Worm (Caenorhabditis elegans) whole organism, L2 larva: ENCODE data around the gene pfn-2.

Experiments used
- C34F6.9 ChIP-seq: fragments of 150-350 bp; optimal IDR thresholded peaks from 2 replicates; lab custom pipeline; 2014; ENCODE audit warnings: missing biosample characterization, missing genetic modification characterization
- Y55F3AM.14 ChIP-seq: fragments of 200-800 bp; sonication (Bioruptor generic); optimal IDR thresholded peaks from 2 replicates; lab custom pipeline; 2018; ENCODE audit warnings: mild to moderate bottlenecking, missing genetic modification characterization, missing compliant biosample characterization
- ZK546.5 ChIP-seq: sonication (generic microtip); optimal IDR thresholded peaks from 2 replicates; lab custom pipeline; 2017; ENCODE audit warnings: missing biosample characterization, missing genetic modification characterization
- alr-1 ChIP-seq: fragments of 150-350 bp; optimal IDR thresholded peaks from 2 replicates; lab custom pipeline; 2014; ENCODE audit warnings: missing biosample characterization, missing genetic modification characterization
- aly-2 ChIP-seq: fragments of 150-350 bp; optimal IDR thresholded peaks from 2 replicates; lab custom pipeline; 2014; ENCODE audit warnings: missing biosample characterization, missing genetic modification characterization
- blmp-1 ChIP-seq: sonication (generic microtip); optimal IDR thresholded peaks from 2 replicates; lab custom pipeline; 2017; ENCODE audit warnings: missing genetic modification characterization, mild to moderate bottlenecking, missing compliant biosample characterization, antibody characterized with exemption, moderate library complexity; ENCODE audit not compliant: insufficient read depth
- ceh-16 ChIP-seq: fragments of 150-350 bp; optimal IDR thresholded peaks from 2 replicates; lab custom pipeline; 2014; ENCODE audit warnings: missing biosample characterization, missing genetic modification characterization
- crh-2 ChIP-seq: sonication (generic microtip); optimal IDR thresholded peaks from 2 replicates; lab custom pipeline; 2017; ENCODE audit warnings: missing biosample characterization, missing genetic modification characterization
- dmd-4 ChIP-seq: sonication (generic microtip); optimal IDR thresholded peaks from 2 replicates; lab custom pipeline; 2017; ENCODE audit warnings: missing biosample characterization, missing genetic modification characterization
- egl-27 ChIP-seq: sonication (generic microtip); optimal IDR thresholded peaks from 3 replicates; lab custom pipeline; 2017; ENCODE audit warnings: missing biosample characterization, missing genetic modification reagents, missing genetic modification characterization
- elt-1 ChIP-seq: fragments of 150-350 bp; optimal IDR thresholded peaks from 2 replicates; lab custom pipeline; 2014; ENCODE audit warnings: missing biosample characterization, missing genetic modification characterization
- elt-3 ChIP-seq: sonication (generic microtip); optimal IDR thresholded peaks from 2 replicates; lab custom pipeline; 2017; ENCODE audit warnings: missing biosample characterization, missing genetic modification characterization
- fos-1 ChIP-seq: fragments of 150-350 bp; optimal IDR thresholded peaks from 2 replicates; lab custom pipeline; 2014; ENCODE audit warnings: missing biosample characterization, missing genetic modification characterization
- gmeb-1 ChIP-seq: fragments of 150-350 bp; optimal IDR thresholded peaks from 2 replicates; lab custom pipeline; 2014; ENCODE audit warnings: missing biosample characterization, missing genetic modification characterization
- lin-11 ChIP-seq: fragments of 150-350 bp; sonication (generic microtip); optimal IDR thresholded peaks from 2 replicates; lab custom pipeline; 2014; ENCODE audit warnings: missing biosample characterization, missing genetic modification characterization, inconsistent platforms, mixed read lengths
- lin-13 ChIP-seq: fragments of 150-350 bp; optimal IDR thresholded peaks from 2 replicates; lab custom pipeline; 2014; ENCODE audit warnings: missing biosample characterization, missing genetic modification reagents, missing genetic modification characterization
- lin-39 ChIP-seq: fragments of 150-350 bp; optimal IDR thresholded peaks from 2 replicates; lab custom pipeline; 2014; ENCODE audit warnings: missing biosample characterization, missing genetic modification reagents, missing genetic modification characterization
- lsy-2 ChIP-seq, 2 experiments: fragments of 150-350 bp in 1 of 2; sonication (generic microtip) in 1 of 2; optimal IDR thresholded peaks; 2 replicates each; lab custom pipeline; 2014 to 2017; ENCODE audit warnings: missing biosample characterization in 2 of 2, missing genetic modification characterization in 2 of 2
- mbf-1 ChIP-seq: sonication (generic microtip); optimal IDR thresholded peaks from 2 replicates; lab custom pipeline; 2017; ENCODE audit warnings: missing biosample characterization, missing genetic modification characterization
- nhr-10 ChIP-seq: sonication (generic microtip); optimal IDR thresholded peaks from 2 replicates; lab custom pipeline; 2017; ENCODE audit warnings: missing biosample characterization, missing genetic modification characterization
- nhr-11 ChIP-seq: fragments of 150-350 bp; optimal IDR thresholded peaks from 2 replicates; lab custom pipeline; 2014; ENCODE audit warnings: missing biosample characterization, missing genetic modification characterization
- nhr-12 ChIP-seq: fragments of 150-350 bp; optimal IDR thresholded peaks from 2 replicates; lab custom pipeline; 2014; ENCODE audit warnings: missing biosample characterization, missing genetic modification characterization
- nhr-21 ChIP-seq: fragments of 150-350 bp; optimal IDR thresholded peaks from 2 replicates; lab custom pipeline; 2014; ENCODE audit warnings: missing biosample characterization, missing genetic modification characterization
- nhr-25 ChIP-seq: fragments of 150-350 bp; sonication (generic microtip); optimal IDR thresholded peaks from 3 replicates; lab custom pipeline; 2014; ENCODE audit warnings: missing biosample characterization, missing genetic modification characterization
- nhr-6 ChIP-seq: fragments of 150-350 bp; optimal IDR thresholded peaks from 2 replicates; lab custom pipeline; 2014; ENCODE audit warnings: missing biosample characterization, missing genetic modification characterization
- nhr-77 ChIP-seq: fragments of 150-350 bp; optimal IDR thresholded peaks from 2 replicates; lab custom pipeline; 2014; ENCODE audit warnings: missing biosample characterization, missing genetic modification characterization
- peb-1 ChIP-seq: fragments of 150-350 bp; optimal IDR thresholded peaks from 2 replicates; lab custom pipeline; 2014; ENCODE audit warnings: missing biosample characterization, missing genetic modification characterization
- sem-4 ChIP-seq: fragments of 150-350 bp; optimal IDR thresholded peaks from 2 replicates; lab custom pipeline; 2014; ENCODE audit warnings: missing biosample characterization, missing genetic modification reagents, missing genetic modification characterization
- sma-3 ChIP-seq: sonication (generic microtip); optimal IDR thresholded peaks from 2 replicates; lab custom pipeline; 2016; ENCODE audit warnings: missing genetic modification reagents, missing genetic modification characterization, missing compliant biosample characterization
- sma-9 ChIP-seq, 2 experiments: fragments of 150-350 bp in 1 of 2; sonication (generic microtip) in 1 of 2; optimal IDR thresholded peaks; 2 replicates each; lab custom pipeline; 2014 to 2016; ENCODE audit warnings: missing genetic modification characterization in 2 of 2, mild to moderate bottlenecking in 1 of 2, missing biosample characterization in 1 of 2, missing compliant biosample characterization in 1 of 2, missing genetic modification reagents in 1 of 2, moderate library complexity in 1 of 2
- snpc-4 ChIP-seq: fragments of 150-350 bp; optimal IDR thresholded peaks from 2 replicates; lab custom pipeline; 2014; ENCODE audit warnings: missing biosample characterization, missing genetic modification characterization
- unc-55 ChIP-seq: fragments of 150-350 bp; sonication (generic microtip); optimal IDR thresholded peaks from 3 replicates; lab custom pipeline; 2014; ENCODE audit warnings: missing biosample characterization, missing genetic modification reagents, missing genetic modification characterization
- unc-62 ChIP-seq: fragments of 150-350 bp; optimal IDR thresholded peaks from 2 replicates; lab custom pipeline; 2014; ENCODE audit warnings: missing biosample characterization, missing genetic modification reagents, missing genetic modification characterization
- zag-1 ChIP-seq: fragments of 150-350 bp; optimal IDR thresholded peaks from 2 replicates; lab custom pipeline; 2014; ENCODE audit warnings: missing biosample characterization, missing genetic modification characterization
- ztf-1 ChIP-seq: fragments of 200-800 bp; sonication (Bioruptor generic); conservative IDR thresholded peaks from 2 replicates; pipeline ENCODE4 v1.3.6; 2022; ENCODE audit warnings: missing genetic modification characterization, missing compliant biosample characterization
- ztf-11 ChIP-seq: sonication (generic microtip); optimal IDR thresholded peaks from 2 replicates; lab custom pipeline; 2017; ENCODE audit warnings: missing biosample characterization, missing genetic modification characterization
- ztf-4 ChIP-seq: fragments of 150-350 bp; optimal IDR thresholded peaks from 2 replicates; lab custom pipeline; 2014; ENCODE audit warnings: missing biosample characterization, missing genetic modification characterization

The pfn-2 gene

DNA sequence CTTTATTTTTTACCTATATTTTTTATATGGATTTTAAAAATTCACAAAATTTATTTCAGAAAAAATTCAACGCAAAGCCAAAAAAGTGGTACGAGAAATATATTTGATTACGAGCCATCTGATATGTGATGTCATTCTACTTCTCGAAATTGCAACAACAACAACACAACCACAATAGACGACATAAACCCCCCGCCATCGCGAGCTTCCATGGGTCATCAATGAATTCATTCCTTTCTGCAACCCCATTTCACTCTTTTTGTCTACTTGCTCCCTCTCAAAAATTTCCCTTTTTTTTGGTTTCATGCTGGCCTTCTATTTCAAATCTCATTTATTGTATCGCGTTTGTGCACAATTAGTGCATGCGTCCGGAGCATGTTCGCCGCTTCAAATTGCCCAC lies 6.0 kb downstream of the pfn-2 start:
- TF ChIP-seq zag-1 = peak; percentile 13
- no peak for TF ChIP-seq sma-3
- no peak for TF ChIP-seq nhr-12 (tag; lab: Kevin White, UChicago)

DNA sequence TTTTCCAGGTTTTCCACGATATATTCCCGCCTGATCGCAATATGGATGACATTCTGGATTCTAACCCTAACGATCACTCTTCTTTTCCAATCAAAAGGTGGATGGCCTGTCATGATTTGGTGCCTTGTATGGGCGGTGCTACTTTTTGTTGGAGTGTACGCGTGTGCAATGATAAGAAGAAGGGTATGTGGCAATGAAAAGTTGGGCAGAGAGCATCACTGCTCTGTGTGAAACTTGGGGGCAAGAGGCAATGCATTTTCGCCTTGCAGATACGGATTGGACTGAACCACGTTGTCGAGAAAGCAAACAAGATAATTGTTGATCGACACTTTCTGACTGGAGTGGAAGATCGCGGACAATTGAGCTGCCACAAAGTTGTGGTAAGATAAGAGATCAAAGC lies 7.6 kb downstream of the pfn-2 start:
- TF ChIP-seq nhr-10 (tag; lab: Kevin White, UChicago) (no peak), ztf-11 (tag; lab: Kevin White, UChicago) (no peak), fos-1 (peak; percentile 10)

DNA sequence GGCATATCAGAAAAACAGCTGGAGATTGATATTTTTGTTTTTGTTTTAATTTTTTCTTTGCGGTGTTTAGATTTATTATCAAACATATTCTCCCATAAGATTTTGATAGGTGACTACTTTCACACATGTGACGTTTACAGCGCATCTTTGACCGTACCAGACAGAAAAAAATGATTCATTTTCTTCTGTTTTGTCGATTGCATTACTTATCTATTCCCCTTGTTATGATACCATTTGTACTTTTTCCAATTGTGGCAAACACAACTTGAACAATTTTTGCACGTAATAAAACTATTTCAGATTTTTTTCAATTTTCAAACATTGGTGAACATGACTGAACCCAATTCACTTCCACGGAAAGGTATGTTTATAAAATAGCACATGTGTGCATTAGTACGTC lies 9.6 kb downstream of the pfn-2 start, which contains the start of gene C26B9.1:
Gene C26B9.1, plus strand, starts transcription at position 301 of the 400 bp plus-strand sequence.
- peak; percentile 24 for TF ChIP-seq sma-9 (GFP tag; optimal IDR thresholded peaks at IDR 0.05; lab: Kevin White, UChicago)
- TF ChIP-seq sma-9 (tag; optimal IDR thresholded peaks at IDR 0.05; lab: Kevin White, UChicago) = no peak
- TF ChIP-seq C34F6.9 (tag; lab: Kevin White, UChicago) = peak; percentile 14
- no peak for TF ChIP-seq unc-62 (GFP tag; lab: Kevin White, UChicago)

DNA sequence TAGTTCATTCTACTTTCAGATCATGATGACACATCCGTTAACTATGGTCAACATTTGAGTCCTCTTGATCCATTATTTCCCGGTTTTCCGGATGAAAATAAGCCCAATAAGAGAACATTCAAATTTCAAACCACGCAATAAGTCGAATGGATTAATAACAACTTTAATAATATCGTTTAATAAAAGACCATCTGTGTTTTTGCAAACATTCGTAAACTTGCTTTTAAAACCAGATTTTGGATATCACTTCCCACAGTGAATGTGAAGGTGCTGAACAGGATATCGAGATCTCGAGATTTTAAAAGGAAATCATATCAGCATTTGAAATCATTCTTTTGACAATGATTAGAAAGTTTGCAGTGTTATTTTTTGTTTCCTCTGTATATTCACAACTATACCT lies 11.9 kb downstream of the pfn-2 start, which contains the start of gene C26B9.7:
Gene C26B9.7, plus strand, starts transcription at position 301 of the 400 bp plus-strand sequence.
- TF ChIP-seq peb-1 (tag; lab: Kevin White, UChicago) = no peak
- TF ChIP-seq zag-1 = no peak
- TF ChIP-seq ztf-4 = no peak
- no peak for TF ChIP-seq elt-1 (tag; lab: Kevin White, UChicago)
- no peak for TF ChIP-seq lin-13
- no peak for TF ChIP-seq alr-1 (tag; lab: Kevin White, UChicago)
- no peak for TF ChIP-seq mbf-1 (tag; lab: Kevin White, UChicago)
- no peak for TF ChIP-seq Y55F3AM.14 (GFP tag; lab: Kevin White, UChicago)
- TF ChIP-seq ZK546.5 (tag; lab: Kevin White, UChicago) = no peak
- no peak for TF ChIP-seq ceh-16
- no peak for TF ChIP-seq ztf-1
- no peak for TF ChIP-seq unc-55 (GFP tag; lab: Kevin White, UChicago)
- no peak for TF ChIP-seq lsy-2 (tag; optimal IDR thresholded peaks at IDR 0.05; lab: Kevin White, UChicago)
- no peak for TF ChIP-seq gmeb-1 (tag; lab: Kevin White, UChicago)
- TF ChIP-seq nhr-77 = no peak
- TF ChIP-seq dmd-4 (tag; lab: Kevin White, UChicago) = no peak
- TF ChIP-seq lin-39 (tag; lab: Kevin White, UChicago) = no peak
- TF ChIP-seq sma-9 (GFP tag; optimal IDR thresholded peaks at IDR 0.05; lab: Kevin White, UChicago) = no peak
- TF ChIP-seq sma-9 (tag; optimal IDR thresholded peaks at IDR 0.05; lab: Kevin White, UChicago) = no peak
- no peak for TF ChIP-seq nhr-21
- no peak for TF ChIP-seq crh-2

DNA sequence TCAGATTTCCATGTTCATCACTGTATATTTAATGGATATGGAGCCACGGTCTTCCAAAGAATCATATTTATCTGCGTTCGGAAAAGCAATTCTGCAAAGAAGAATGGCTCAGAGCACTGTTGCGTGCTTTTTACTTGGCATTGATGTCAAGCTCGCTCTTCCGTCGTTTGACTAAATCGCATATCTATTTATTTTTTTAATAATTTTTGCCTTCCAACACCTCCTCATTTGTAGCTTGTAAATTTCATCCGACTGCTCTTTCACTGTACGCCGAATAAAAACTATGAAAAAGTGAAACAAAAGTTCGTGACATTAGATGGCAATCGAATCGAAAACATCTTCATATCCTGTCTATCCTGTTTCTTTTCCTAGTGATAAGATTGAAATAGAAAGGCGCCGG lies 14.0 kb downstream of the pfn-2 start, which contains the start of gene C26B9.2:
Gene C26B9.2, plus strand, starts transcription at position 301 of the 400 bp plus-strand sequence.
- TF ChIP-seq snpc-4 (tag; lab: Kevin White, UChicago) = no peak
- no peak for TF ChIP-seq nhr-6
- no peak for TF ChIP-seq lsy-2 (tag; optimal IDR thresholded peaks at IDR 0.05; lab: Kevin White, UChicago)
- no peak for TF ChIP-seq nhr-11
- TF ChIP-seq aly-2 (tag; lab: Kevin White, UChicago) = no peak
- TF ChIP-seq nhr-77 = no peak
- TF ChIP-seq nhr-21 = no peak

DNA sequence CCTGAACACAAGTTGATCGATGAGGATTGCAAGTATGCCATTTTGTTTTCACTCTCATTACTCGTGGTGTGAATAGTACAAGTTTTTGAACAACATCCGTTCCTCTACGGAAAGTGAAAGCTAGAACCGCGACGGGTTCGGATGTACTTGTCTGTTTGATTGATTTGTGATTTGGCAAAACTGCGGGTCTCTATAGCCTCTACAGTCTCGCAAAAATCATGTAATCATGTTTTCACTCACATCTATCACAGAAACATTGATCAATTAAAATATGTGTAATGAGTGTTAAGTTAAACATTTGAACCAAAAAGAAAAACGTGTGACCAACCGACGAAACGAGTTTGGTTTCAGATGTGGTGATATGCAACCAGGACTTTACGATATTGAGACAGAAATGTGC lies 14.5 kb downstream of the pfn-2 start:
- TF ChIP-seq unc-62 (GFP tag; lab: Kevin White, UChicago) (peak; percentile 9), nhr-25 (tag; lab: Kevin White, UChicago) (peak; percentile 69), ztf-4 (no peak), ztf-1 (no peak), snpc-4 (tag; lab: Kevin White, UChicago) (no peak), lin-39 (tag; lab: Kevin White, UChicago) (no peak), gmeb-1 (tag; lab: Kevin White, UChicago) (no peak), sma-9 (GFP tag; optimal IDR thresholded peaks at IDR 0.05; lab: Kevin White, UChicago) (peak; percentile 45), sma-9 (tag; optimal IDR thresholded peaks at IDR 0.05; lab: Kevin White, UChicago) (no peak), nhr-21 (peak; percentile 17), elt-3 (tag; lab: Kevin White, UChicago) (no peak), egl-27 (tag; lab: Kevin White, UChicago) (peak; percentile 15), ZK546.5 (tag; lab: Kevin White, UChicago) (no peak), sem-4 (tag; lab: Kevin White, UChicago) (no peak), lin-11 (tag; lab: Kevin White, UChicago) (no peak), sma-3 (peak; percentile 16), Y55F3AM.14 (GFP tag; lab: Kevin White, UChicago) (no peak), blmp-1 (tag; lab: Kevin White, UChicago) (peak; percentile 94)
